Worm (Caenorhabditis elegans) whole organism, early embryonic: ENCODE results near the gene parn-1.

Experiments used
- ceh-36 ChIP-seq: sonication (generic microtip); optimal IDR thresholded peaks from 2 replicates; lab custom pipeline; 2016; ENCODE audit warnings: missing genetic modification characterization, inconsistent platforms, missing compliant biosample characterization
- ets-7 ChIP-seq: sonication (generic microtip); optimal IDR thresholded peaks from 2 replicates; lab custom pipeline; 2016; ENCODE audit warnings: missing genotype, missing genetic modification characterization, missing compliant biosample characterization
- flt-1 ChIP-seq: fragments of 200-800 bp; sonication (Bioruptor generic); IDR thresholded peaks from 2 replicates; pipeline ENCODE4 v1.3.6; 2022; ENCODE audit warnings: missing genetic modification characterization, missing compliant biosample characterization
- hnd-1 ChIP-seq: sonication (generic microtip); optimal IDR thresholded peaks from 2 replicates; lab custom pipeline; 2016; ENCODE audit warnings: missing genetic modification characterization, missing compliant biosample characterization
- tbx-37 ChIP-seq: fragments of 200-800 bp; sonication (Bioruptor generic); conservative IDR thresholded peaks from 2 replicates; pipeline ENCODE4 v1.3.6; 2022; ENCODE audit warnings: missing genetic modification reagents, missing genetic modification characterization, missing compliant biosample characterization

ce11 chrV:12660280-12660818 lies 34.7 kb downstream of the parn-1 start, which contains the start of gene his-74:
- no peak for TF ChIP-seq hnd-1 (tag; lab: Kevin White, UChicago)
- TF ChIP-seq tbx-37 (GFP tag; lab: Robert Waterston, UW) = no peak
- no peak for TF ChIP-seq flt-1 (GFP tag; lab: Robert Waterston, UW)
- no peak for TF ChIP-seq ets-7
- no peak for TF ChIP-seq ceh-36 (tag; lab: Kevin White, UChicago)
